In genomic region chr2L:8633671-8634391, dm6 we compare ENCODE assay signal across 2 fruit fly cellular contexts.
TF ChIP-seq lines count a peak whose summit lies in the region.

No protein-coding gene starts in this region.

TF ChIP-seq in whole organism, embryonic, 481 proteins besides CTCF, POLR2A, EP300 and RAD21 (continued from another document and continues in another):
- TF ChIP-seq nerfin-2 (GFP tag; IDR thresholded peaks at IDR 0.05; lab: Robert Waterston, UW; ENCODE audit: partially characterized antibody) (no peak), onecut (GFP tag; IDR thresholded peaks at IDR 0.05; lab: Robert Waterston, UW) (no peak; the same call in 1 of the 2 replicates), Vsx1 (GFP tag; optimal IDR thresholded peaks at IDR 0.05; lab: Kevin White, UChicago) (no peak), her (GFP tag; optimal IDR thresholded peaks at IDR 0.05; lab: Kevin White, UChicago) (no peak), CG17568 (GFP tag; optimal IDR thresholded peaks at IDR 0.05; lab: Kevin White, UChicago) (no peak), Gug (GFP tag; IDR thresholded peaks at IDR 0.05; lab: Robert Waterston, UW) (no peak), wor (GFP tag; IDR thresholded peaks at IDR 0.05; lab: Robert Waterston, UW) (no peak), CG8478 (optimal IDR thresholded peaks at IDR 0.05; lab: Kevin White, UChicago) (no peak), CG4730 (GFP tag; IDR thresholded peaks at IDR 0.05; lab: Robert Waterston, UW) (no peak), ara (GFP tag; IDR thresholded peaks at IDR 0.05; lab: Robert Waterston, UW) (0 out of 2 replicates have a peak, but pooled peaks have one; percentile 24), CG4282 (GFP tag; optimal IDR thresholded peaks at IDR 0.05; lab: Kevin White, UChicago) (no peak), run (tag; optimal IDR thresholded peaks at IDR 0.05; lab: Kevin White, UChicago) (no peak), Lhr (GFP tag; optimal IDR thresholded peaks at IDR 0.05; lab: Kevin White, UChicago) (no peak), tup (GFP tag; optimal IDR thresholded peaks at IDR 0.05; lab: Kevin White, UChicago) (no peak), usp (GFP tag; optimal IDR thresholded peaks at IDR 0.05; lab: Kevin White, UChicago) (no peak), CG7839 (tag; optimal IDR thresholded peaks at IDR 0.05; lab: Kevin White, UChicago) (peak; percentile 50), CG10431 (GFP tag; optimal IDR thresholded peaks at IDR 0.05; lab: Kevin White, UChicago) (no peak), en (GFP tag; optimal IDR thresholded peaks at IDR 0.05; lab: Kevin White, UChicago) (no peak), kah (GFP tag; optimal IDR thresholded peaks at IDR 0.05; lab: Kevin White, UChicago) (no peak), toy (GFP tag; IDR thresholded peaks at IDR 0.05; lab: Robert Waterston, UW) (no peak), Drgx (GFP tag; IDR thresholded peaks at IDR 0.05; lab: Robert Waterston, UW) (no peak), Sry-β (GFP tag; optimal IDR thresholded peaks at IDR 0.05; lab: Kevin White, UChicago) (no peak), Ets65A (GFP tag; lab: Kevin White, UChicago) (no peak), gro (GFP tag; optimal IDR thresholded peaks at IDR 0.05; lab: Kevin White, UChicago) (no peak), CG4404 (GFP tag; IDR thresholded peaks at IDR 0.05; lab: Robert Waterston, UW) (no peak), oc (tag; optimal IDR thresholded peaks at IDR 0.05; lab: Kevin White, UChicago) (no peak), CG6813 (GFP tag; optimal IDR thresholded peaks at IDR 0.05; lab: Kevin White, UChicago) (no peak), Xbp1 (GFP tag; optimal IDR thresholded peaks at IDR 0.05; lab: Kevin White, UChicago) (peak; percentile 3), CG34224 (GFP tag; IDR thresholded peaks at IDR 0.05; lab: Robert Waterston, UW; ENCODE audit: partially characterized antibody) (no peak), Hr78 (GFP tag; optimal IDR thresholded peaks at IDR 0.05; lab: Kevin White, UChicago) (no peak), al (GFP tag; IDR thresholded peaks at IDR 0.05; lab: Robert Waterston, UW) (0 out of 2 replicates have a peak, but pooled peaks have one; percentile 11), row (GFP tag; IDR thresholded peaks at IDR 0.05; lab: Robert Waterston, UW) (no peak; the same call in 2 of the 3 replicates), ham (GFP tag; IDR thresholded peaks at IDR 0.05; lab: Robert Waterston, UW) (no peak), ftz-f1 (GFP tag; optimal IDR thresholded peaks at IDR 0.05; lab: Kevin White, UChicago) (no peak), Tbp (GFP tag; optimal IDR thresholded peaks at IDR 0.05; lab: Kevin White, UChicago) (no peak), zf30C (GFP tag; optimal IDR thresholded peaks at IDR 0.05; lab: Kevin White, UChicago) (no peak), luna (GFP tag; optimal IDR thresholded peaks at IDR 0.05; lab: Kevin White, UChicago) (no peak), grau (tag; optimal IDR thresholded peaks at IDR 0.05; lab: Kevin White, UChicago) (no peak), CG17912 (GFP tag; optimal IDR thresholded peaks at IDR 0.05; lab: Kevin White, UChicago) (no peak), CG11723 (GFP tag; optimal IDR thresholded peaks at IDR 0.05; lab: Kevin White, UChicago) (no peak), jing (GFP tag; optimal IDR thresholded peaks at IDR 0.05; lab: Kevin White, UChicago) (no peak), CG2202 (tag; optimal IDR thresholded peaks at IDR 0.05; lab: Kevin White, UChicago) (no peak), CG2199 (GFP tag; IDR thresholded peaks at IDR 0.05; lab: Robert Waterston, UW) (no peak), Hmx (GFP tag; optimal IDR thresholded peaks at IDR 0.05; lab: Kevin White, UChicago) (no peak), CG7357 (GFP tag; IDR thresholded peaks at IDR 0.05; lab: Robert Waterston, UW) (no peak), Jarid2 (GFP tag; optimal IDR thresholded peaks at IDR 0.05; lab: Kevin White, UChicago) (no peak), CG8944 (GFP tag; optimal IDR thresholded peaks at IDR 0.05; lab: Kevin White, UChicago) (no peak), schlank (tag; optimal IDR thresholded peaks at IDR 0.05; lab: Kevin White, UChicago) (no peak), wdn (GFP tag; IDR thresholded peaks at IDR 0.05; lab: Robert Waterston, UW) (no peak), CG14860 (GFP tag; IDR thresholded peaks at IDR 0.05; lab: Robert Waterston, UW; ENCODE audit: partially characterized antibody) (no peak), CG6254 (GFP tag; optimal IDR thresholded peaks at IDR 0.05; lab: Kevin White, UChicago) (no peak), CG2120 (GFP tag; optimal IDR thresholded peaks at IDR 0.05; lab: Kevin White, UChicago) (no peak), CG4328 (GFP tag; optimal IDR thresholded peaks at IDR 0.05; lab: Kevin White, UChicago) (no peak), Hr51 (GFP tag; optimal IDR thresholded peaks at IDR 0.05; lab: Kevin White, UChicago) (peak in 1 of 2 experiments; percentile 49), chn (GFP tag; optimal IDR thresholded peaks at IDR 0.05; lab: Kevin White, UChicago) (no peak), Usf (GFP tag; optimal IDR thresholded peaks at IDR 0.05; lab: Kevin White, UChicago) (no peak), CG15073 (GFP tag; optimal IDR thresholded peaks at IDR 0.05; lab: Kevin White, UChicago) (no peak), B-H1 (GFP tag; IDR thresholded peaks at IDR 0.05; lab: Robert Waterston, UW) (no peak; the same call in 2 of the 3 replicates), ssp (GFP tag; IDR thresholded peaks at IDR 0.05; lab: Robert Waterston, UW) (no peak), HLH3B (GFP tag; IDR thresholded peaks at IDR 0.05; lab: Robert Waterston, UW) (peak; percentile 24; the same call in 1 of the 2 replicates), tio (GFP tag; optimal IDR thresholded peaks at IDR 0.05; lab: Kevin White, UChicago) (no peak), Oaz (GFP tag; IDR thresholded peaks at IDR 0.05; lab: Robert Waterston, UW) (no peak), Aef1 (GFP tag; IDR thresholded peaks at IDR 0.05; lab: Robert Waterston, UW) (no peak), Awh (GFP tag; IDR thresholded peaks at IDR 0.05; lab: Robert Waterston, UW) (no peak), CG2889 (GFP tag; IDR thresholded peaks at IDR 0.05; lab: Robert Waterston, UW) (no peak), Dip2 (GFP tag; IDR thresholded peaks at IDR 0.05; lab: Robert Waterston, UW) (no peak), knrl (GFP tag; IDR thresholded peaks at IDR 0.05; lab: Robert Waterston, UW; ENCODE audit: partially characterized antibody) (no peak), Rfx (GFP tag; IDR thresholded peaks at IDR 0.05; lab: Robert Waterston, UW) (no peak), CG3995 (GFP tag; optimal IDR thresholded peaks at IDR 0.05; lab: Kevin White, UChicago) (no peak)

TF ChIP-seq in whole organism, prepupa, 60 proteins besides CTCF, POLR2A, EP300 and RAD21 (continued from another document):
- no peak for TF ChIP-seq Blimp-1 (GFP tag; optimal IDR thresholded peaks at IDR 0.05; lab: Kevin White, UChicago)
- TF ChIP-seq Hr39 (GFP tag; optimal IDR thresholded peaks at IDR 0.05; lab: Kevin White, UChicago): no peak
- TF ChIP-seq fkh (GFP tag; optimal IDR thresholded peaks at IDR 0.05; lab: Kevin White, UChicago): no peak
- TF ChIP-seq CG32006 (GFP tag; optimal IDR thresholded peaks at IDR 0.05; lab: Kevin White, UChicago): peak; percentile 35
- peak; percentile 8 for TF ChIP-seq Ets21C (GFP tag; optimal IDR thresholded peaks at IDR 0.05; lab: Kevin White, UChicago)
- peak; percentile 5 for TF ChIP-seq cyc (GFP tag; optimal IDR thresholded peaks at IDR 0.05; lab: Kevin White, UChicago)
- TF ChIP-seq CG6276 (GFP tag; optimal IDR thresholded peaks at IDR 0.05; lab: Kevin White, UChicago): peak; percentile 15
- TF ChIP-seq CG8319 (GFP tag; optimal IDR thresholded peaks at IDR 0.05; lab: Kevin White, UChicago): no peak
- TF ChIP-seq CG7368 (GFP tag; optimal IDR thresholded peaks at IDR 0.05; lab: Kevin White, UChicago): no peak
- peak; percentile 41 for TF ChIP-seq Met (GFP tag; optimal IDR thresholded peaks at IDR 0.05; lab: Kevin White, UChicago)
- TF ChIP-seq CG6792 (GFP tag; optimal IDR thresholded peaks at IDR 0.05; lab: Kevin White, UChicago): peak; percentile 29
- peak; percentile 5 for TF ChIP-seq CG10631 (GFP tag; optimal IDR thresholded peaks at IDR 0.05; lab: Kevin White, UChicago)
- TF ChIP-seq OdsH (GFP tag; optimal IDR thresholded peaks at IDR 0.05; lab: Kevin White, UChicago): peak; percentile 38
- TF ChIP-seq CG3919 (GFP tag; optimal IDR thresholded peaks at IDR 0.05; lab: Kevin White, UChicago): peak; percentile 31
- TF ChIP-seq fd85E (GFP tag; optimal IDR thresholded peaks at IDR 0.05; lab: Kevin White, UChicago): no peak
- TF ChIP-seq Eip93F (GFP tag; optimal IDR thresholded peaks at IDR 0.05; lab: Kevin White, UChicago): no peak
- no peak for TF ChIP-seq CG6808 (GFP tag; optimal IDR thresholded peaks at IDR 0.05; lab: Kevin White, UChicago)
- 0 out of 3 replicates have a peak, but pooled peaks have one; percentile 23 for TF ChIP-seq CG8119 (GFP tag; IDR thresholded peaks at IDR 0.05; lab: Robert Waterston, UW)
- no peak for TF ChIP-seq fd59A (GFP tag; optimal IDR thresholded peaks at IDR 0.05; lab: Kevin White, UChicago)
- peak; percentile 13 for TF ChIP-seq Sox14 (GFP tag; optimal IDR thresholded peaks at IDR 0.05; lab: Kevin White, UChicago)
- TF ChIP-seq vri (GFP tag; optimal IDR thresholded peaks at IDR 0.05; lab: Kevin White, UChicago): no peak
- TF ChIP-seq lz (GFP tag; optimal IDR thresholded peaks at IDR 0.05; lab: Kevin White, UChicago): peak; percentile 38
- TF ChIP-seq CG3032 (tag; optimal IDR thresholded peaks at IDR 0.05; lab: Kevin White, UChicago): no peak
- no peak for TF ChIP-seq ss (GFP tag; optimal IDR thresholded peaks at IDR 0.05; lab: Kevin White, UChicago)
- no peak for TF ChIP-seq dac (GFP tag; optimal IDR thresholded peaks at IDR 0.05; lab: Kevin White, UChicago)
- TF ChIP-seq Hr38 (GFP tag; optimal IDR thresholded peaks at IDR 0.05; lab: Kevin White, UChicago): no peak
- TF ChIP-seq CG15336 (GFP tag; IDR thresholded peaks at IDR 0.05; lab: Robert Waterston, UW): no peak; the same call in 1 of the 2 replicates
- peak; percentile 5 for TF ChIP-seq Eip75B (GFP tag; optimal IDR thresholded peaks at IDR 0.05; lab: Kevin White, UChicago)
- TF ChIP-seq spab (GFP tag; optimal IDR thresholded peaks at IDR 0.05; lab: Kevin White, UChicago): peak; percentile 8
- no peak for TF ChIP-seq Lpt (GFP tag; optimal IDR thresholded peaks at IDR 0.05; lab: Kevin White, UChicago)
- TF ChIP-seq CG16779 (tag; optimal IDR thresholded peaks at IDR 0.05; lab: Kevin White, UChicago): no peak
- TF ChIP-seq CG34406 (GFP tag; optimal IDR thresholded peaks at IDR 0.05; lab: Kevin White, UChicago): peak; percentile 45
- TF ChIP-seq acj6 (GFP tag; optimal IDR thresholded peaks at IDR 0.05; lab: Kevin White, UChicago): peak; percentile 16
